Fruit fly (Drosophila melanogaster) whole organism, prepupa: Measurements from ENCODE around the gene IscU.

Source experiments
- CG10631 ChIP-seq: fragments of 200-800 bp; sonication (Bioruptor generic); optimal IDR thresholded peaks from 2 replicates; lab custom pipeline; 2016; ENCODE audit warnings: missing biosample characterization, missing genetic modification characterization
- CG10669 ChIP-seq: fragments of 200-800 bp; sonication (Bioruptor generic); optimal IDR thresholded peaks from 3 replicates; lab custom pipeline; 2018; ENCODE audit warnings: missing biosample characterization, mild to moderate bottlenecking, missing genetic modification characterization, moderate library complexity
- Sox102F ChIP-seq: fragments of 200-800 bp; sonication (Bioruptor generic); optimal IDR thresholded peaks from 2 replicates; lab custom pipeline; 2016; ENCODE audit warnings: missing biosample characterization, mild to moderate bottlenecking, missing genetic modification characterization
- ss ChIP-seq, 2 experiments: fragments of 200-800 bp; sonication (Bioruptor generic); optimal IDR thresholded peaks; 2 replicates in 1 of 2; 3 replicates in 1 of 2; lab custom pipeline; 2017 to 2018; ENCODE audit warnings: mild to moderate bottlenecking in 2 of 2, missing biosample characterization in 2 of 2, missing genetic modification characterization in 2 of 2, moderate library complexity in 1 of 2

dm6 chr3R:8862662-8863082, 38.7 kb upstream of the IscU start:
- TF ChIP-seq CG10669, result no peak
- TF ChIP-seq Sox102F (GFP tag; lab: Kevin White, UChicago), result no peak
- TF ChIP-seq ss (GFP tag; optimal IDR thresholded peaks at IDR 0.05; lab: Kevin White, UChicago), result peak in 1 of 2 experiments; percentile 48
- TF ChIP-seq CG10631, result no peak
